Worm (Caenorhabditis elegans): ENCODE measurements around the gene C36B7.2.

C36B7.2 gene

ce11 chrX:7106103-7106502 is at the start of gene C36B7.2:
C36B7.2 (plus strand) TSS chrX:7106403.
- TF ChIP-seq tbx-9 (tag; optimal IDR thresholded peaks at IDR 0.05; ENCODE audit: borderline replicate concordance) (no peak), rcor-1 (GFP tag; IDR thresholded peaks at IDR 0.05) (no peak), Y79H2A.3 (GFP tag; conservative IDR thresholded peaks at IDR 0.05) (no peak), tlf-1 (GFP tag; optimal IDR thresholded peaks at IDR 0.05) (no peak), ztf-26 (tag; optimal IDR thresholded peaks at IDR 0.05) (no peak), ztf-28 (GFP tag; IDR thresholded peaks at IDR 0.05) (no peak), hlh-12 (tag; optimal IDR thresholded peaks at IDR 0.05) (no peak), rec-8 (tag; optimal IDR thresholded peaks at IDR 0.05) (no peak), let-526 (GFP tag; IDR thresholded peaks at IDR 0.05) (no peak), B0035.1 (tag; optimal IDR thresholded peaks at IDR 0.05) (no peak), atf-7 (tag; optimal IDR thresholded peaks at IDR 0.05) (no peak), ceh-100 (GFP tag; IDR thresholded peaks at IDR 0.05) (no peak), ama-1 (optimal IDR thresholded peaks at IDR 0.05) (no peak), ama-1 (GFP tag; optimal IDR thresholded peaks at IDR 0.05) (no peak), ceh-79 (tag; optimal IDR thresholded peaks at IDR 0.05) (no peak), ekl-4 (GFP tag; IDR thresholded peaks at IDR 0.05) (no peak), aptf-3 (GFP tag; IDR thresholded peaks at IDR 0.05) (no peak), madf-10 (tag; optimal IDR thresholded peaks at IDR 0.05) (no peak), fkh-3 (tag; optimal IDR thresholded peaks at IDR 0.05) (no peak)

- no peak for TF ChIP-seq sea-2 (GFP tag; IDR thresholded peaks at IDR 0.05)
- no peak for TF ChIP-seq F22D6.2 (tag; optimal IDR thresholded peaks at IDR 0.05)
- TF ChIP-seq lsl-1 (GFP tag; optimal IDR thresholded peaks at IDR 0.05): no peak
- no peak for TF ChIP-seq B0261.1 (tag; optimal IDR thresholded peaks at IDR 0.05)
- no peak for TF ChIP-seq efl-1 (GFP tag; optimal IDR thresholded peaks at IDR 0.05)
Observed at ce11 chrX:7057357-7057756, 48.8 kb upstream of the C36B7.2 start, which contains the start of gene B0403.5. B0403.5 (plus strand) TSS chrX:7057724.

ce11 chrX:7061265-7061664 is 44.9 kb upstream of the C36B7.2 start:
- TF ChIP-seq nhr-80 (tag; optimal IDR thresholded peaks at IDR 0.05): peak; percentile 21
- TF ChIP-seq zfh-2 (GFP tag; conservative IDR thresholded peaks at IDR 0.05): no peak

ce11 chrX:7063236-7063635 is 43.0 kb upstream of the C36B7.2 start, which contains the start of gene B0403.3:
B0403.3 (minus strand) TSS chrX:7063336.
- no peak for TF ChIP-seq tbx-9 (tag; optimal IDR thresholded peaks at IDR 0.05; ENCODE audit: borderline replicate concordance)
- TF ChIP-seq cebp-2 (GFP tag; IDR thresholded peaks at IDR 0.05): 0 out of 2 replicates have a peak, but pooled peaks have one; percentile 21

- TF ChIP-seq dpff-1 (tag; optimal IDR thresholded peaks at IDR 0.05) (no peak), tlf-1 (GFP tag; optimal IDR thresholded peaks at IDR 0.05) (no peak), mes-4 (tag; optimal IDR thresholded peaks at IDR 0.05) (no peak), unc-62 (GFP tag; optimal IDR thresholded peaks at IDR 0.05) (no peak), ama-1 (optimal IDR thresholded peaks at IDR 0.05) (no peak), ama-1 (GFP tag; optimal IDR thresholded peaks at IDR 0.05) (no peak), repo-1 (tag; optimal IDR thresholded peaks at IDR 0.05) (no peak), unc-130 (GFP tag; optimal IDR thresholded peaks at IDR 0.05) (no peak)
Observed at ce11 chrX:7066003-7066402, 40.2 kb upstream of the C36B7.2 start.

Data from whole organism, young adult.